Fruit fly (Drosophila melanogaster) whole organism, embryonic: ENCODE results near the gene Neu2.

Source experiments
- CG11456 ChIP-seq: fragments of 200-800 bp; sonication (Bioruptor generic); IDR thresholded peaks from 3 replicates; pipeline ENCODE4 v1.3.6; 2022; ENCODE audit warnings: missing biosample characterization, missing genetic modification characterization
- CG11695 ChIP-seq: fragments of 200-800 bp; sonication (Bioruptor generic); IDR thresholded peaks from 3 replicates; pipeline ENCODE4 v1.3.6; 2022; ENCODE audit warnings: missing biosample characterization, missing genetic modification characterization
- CG12219 ChIP-seq: fragments of 200-800 bp; sonication (Bioruptor generic); optimal IDR thresholded peaks from 3 replicates; lab custom pipeline; 2018; ENCODE audit warnings: missing biosample characterization, mild to moderate bottlenecking, missing genetic modification characterization
- CG12299 ChIP-seq: fragments of 200-800 bp; sonication (Bioruptor generic); optimal IDR thresholded peaks from 2 replicates; lab custom pipeline; 2018; ENCODE audit warnings: missing biosample characterization, mild to moderate bottlenecking, missing genetic modification characterization
- CG14965 ChIP-seq: fragments of 200-800 bp; sonication (Bioruptor generic); optimal IDR thresholded peaks from 2 replicates; lab custom pipeline; 2016; ENCODE audit warnings: missing biosample characterization, missing genetic modification characterization, borderline replicate concordance
- CG1602 ChIP-seq: fragments of 200-800 bp; sonication (Bioruptor generic); optimal IDR thresholded peaks from 3 replicates; lab custom pipeline; 2016; ENCODE audit warnings: missing biosample characterization, missing genetic modification characterization
- Dfd ChIP-seq, 2 experiments: fragments of >200 bp; optimal IDR thresholded peaks; 2 replicates each; lab custom pipeline; 2017; ENCODE audit warnings: missing biosample characterization in 2 of 2, missing genetic modification characterization in 2 of 2
- Taf1 ChIP-seq: fragments of 200-800 bp; sonication (Bioruptor generic); IDR thresholded peaks from 2 replicates; pipeline ENCODE4 v1.3.6; 2022; ENCODE audit warnings: missing biosample characterization, missing genetic modification characterization
- az2 ChIP-seq: fragments of 200-800 bp; sonication (Bioruptor generic); optimal IDR thresholded peaks from 3 replicates; lab custom pipeline; 2016; ENCODE audit warnings: missing biosample characterization, missing genetic modification characterization
- crol ChIP-seq: fragments of 200-800 bp; sonication (Bioruptor generic); IDR thresholded peaks from 2 replicates; pipeline ENCODE4 v1.3.6; 2022; ENCODE audit warnings: missing biosample characterization, missing genetic modification characterization
- gsb ChIP-seq: fragments of 200-800 bp; sonication (Bioruptor generic); IDR thresholded peaks from 2 replicates; pipeline ENCODE4 v1.3.6; 2022; ENCODE audit warnings: missing biosample characterization, missing genetic modification characterization
- lab ChIP-seq: fragments of 200-800 bp; sonication (Bioruptor generic); optimal IDR thresholded peaks from 3 replicates; lab custom pipeline; 2017; ENCODE audit warnings: missing biosample characterization, missing genetic modification characterization, mild to moderate bottlenecking, moderate library complexity, missing genetic modification reagents
- lmd ChIP-seq: fragments of 200-800 bp; sonication (Bioruptor generic); IDR thresholded peaks from 2 replicates; pipeline ENCODE4 v1.3.6; 2022; ENCODE audit warnings: missing biosample characterization, missing genetic modification characterization
- pum ChIP-seq: fragments of 200-800 bp; sonication (Bioruptor generic); optimal IDR thresholded peaks from 2 replicates; lab custom pipeline; 2016; ENCODE audit warnings: missing biosample characterization, missing genetic modification characterization
- sd ChIP-seq: fragments of 200-800 bp; sonication (Bioruptor generic); optimal IDR thresholded peaks from 3 replicates; lab custom pipeline; 2018; ENCODE audit warnings: missing biosample characterization, mild to moderate bottlenecking, missing genetic modification characterization, moderate library complexity

Neu2 gene

dm6 chr3L:21441216-21441813 is 49.1 kb downstream of the Neu2 start, which contains the start of gene CG5664 (continued):
- TF ChIP-seq crol (GFP tag; lab: Robert Waterston, UW) (no peak), gsb (GFP tag; lab: Robert Waterston, UW) (no peak), CG12299 (tag; lab: Kevin White, UChicago) (no peak), CG11456 (no peak), pum (GFP tag; lab: Kevin White, UChicago) (no peak), CG12219 (GFP tag; lab: Kevin White, UChicago) (no peak), CG11695 (GFP tag; lab: Robert Waterston, UW) (no peak), az2 (GFP tag; lab: Kevin White, UChicago) (no peak), CG14965 (no peak), lmd (GFP tag; lab: Robert Waterston, UW) (no peak), CG1602 (GFP tag; lab: Kevin White, UChicago) (no peak), sd (tag; lab: Kevin White, UChicago) (no peak), lab (GFP tag; lab: Kevin White, UChicago) (no peak)

- TF ChIP-seq Taf1 (GFP tag; lab: Robert Waterston, UW): no peak
- TF ChIP-seq Dfd (GFP tag; optimal IDR thresholded peaks at IDR 0.05; lab: Kevin White, UChicago): peak in 1 of 2 experiments; percentile 52
These were observed 54.3 kb downstream of the Neu2 start for dm6 chr3L:21436089-21436488.
